Worm (Caenorhabditis elegans) whole organism, late embryonic: Measurements from ENCODE around the gene F53F4.1.

ENCODE experiments used
- C08G9.2 ChIP-seq: sonication (generic microtip); optimal IDR thresholded peaks from 2 replicates; lab custom pipeline; 2016; ENCODE audit warnings: mild to moderate bottlenecking, missing genetic modification characterization, moderate library complexity, missing compliant biosample characterization
- C38D4.7 ChIP-seq: fragments of 200-800 bp; sonication (Bioruptor generic); optimal IDR thresholded peaks from 2 replicates; lab custom pipeline; 2018; ENCODE audit warnings: mild to moderate bottlenecking, missing genetic modification characterization, moderate library complexity, missing compliant biosample characterization
- K02D7.2 ChIP-seq: sonication (generic microtip); optimal IDR thresholded peaks from 2 replicates; lab custom pipeline; 2017; ENCODE audit warnings: mild to moderate bottlenecking, missing genetic modification characterization, missing compliant biosample characterization
- K09A11.1 ChIP-seq: sonication (generic microtip); optimal IDR thresholded peaks from 2 replicates; lab custom pipeline; 2017; ENCODE audit warnings: antibody characterized with exemption, mild to moderate bottlenecking, missing genetic modification characterization, missing compliant biosample characterization; ENCODE audit not compliant: insufficient read depth
- T23F11.4 ChIP-seq: fragments of 200-800 bp; sonication (Bioruptor generic); optimal IDR thresholded peaks from 2 replicates; lab custom pipeline; 2018; ENCODE audit warnings: mild to moderate bottlenecking, missing genetic modification characterization, missing compliant biosample characterization
- Y22D7AL.16 ChIP-seq: sonication (generic microtip); optimal IDR thresholded peaks from 2 replicates; lab custom pipeline; 2016; ENCODE audit warnings: missing genetic modification characterization, missing compliant biosample characterization
- ahr-1 ChIP-seq: sonication (generic microtip); optimal IDR thresholded peaks from 2 replicates; lab custom pipeline; 2016; ENCODE audit warnings: missing genetic modification characterization, missing compliant biosample characterization
- ama-1 ChIP-seq: fragments of 150-350 bp; optimal IDR thresholded peaks from 2 replicates; lab custom pipeline; 2014
- ceh-2 ChIP-seq: sonication (generic microtip); optimal IDR thresholded peaks from 2 replicates; lab custom pipeline; 2016; ENCODE audit warnings: missing genotype, missing genetic modification characterization, missing compliant biosample characterization
- ceh-22 ChIP-seq: sonication (generic microtip); optimal IDR thresholded peaks from 2 replicates; lab custom pipeline; 2017; ENCODE audit warnings: missing biosample characterization, missing genetic modification characterization
- ceh-24 ChIP-seq: sonication (generic microtip); optimal IDR thresholded peaks from 2 replicates; lab custom pipeline; 2016; ENCODE audit warnings: mild to moderate bottlenecking, missing genetic modification characterization, missing compliant biosample characterization
- ceh-31 ChIP-seq: sonication (generic microtip); optimal IDR thresholded peaks from 2 replicates; lab custom pipeline; 2016; ENCODE audit warnings: missing genetic modification characterization, missing compliant biosample characterization
- ceh-34 ChIP-seq: sonication (generic microtip); optimal IDR thresholded peaks from 2 replicates; lab custom pipeline; 2016; ENCODE audit warnings: mild to moderate bottlenecking, missing genetic modification characterization, missing compliant biosample characterization
- ceh-48 ChIP-seq: sonication (generic microtip); optimal IDR thresholded peaks from 2 replicates; lab custom pipeline; 2016; ENCODE audit warnings: missing genetic modification characterization, inconsistent platforms, missing compliant biosample characterization
- ceh-6 ChIP-seq: fragments of 200-800 bp; sonication (Bioruptor generic); optimal IDR thresholded peaks from 2 replicates; lab custom pipeline; 2018; ENCODE audit warnings: mild to moderate bottlenecking, missing genetic modification characterization, missing compliant biosample characterization
- che-1 ChIP-seq: sonication (generic microtip); optimal IDR thresholded peaks from 2 replicates; lab custom pipeline; 2016; ENCODE audit warnings: mild to moderate bottlenecking, missing genetic modification characterization, missing compliant biosample characterization
- dmd-4 ChIP-seq: sonication (generic microtip); optimal IDR thresholded peaks from 2 replicates; lab custom pipeline; 2016; ENCODE audit warnings: borderline replicate concordance, missing genetic modification characterization, missing compliant biosample characterization
- elt-4 ChIP-seq: sonication (generic microtip); optimal IDR thresholded peaks from 2 replicates; lab custom pipeline; 2016; ENCODE audit warnings: missing genetic modification characterization, missing compliant biosample characterization
- eyg-1 ChIP-seq: sonication (generic microtip); optimal IDR thresholded peaks from 2 replicates; lab custom pipeline; 2016; ENCODE audit warnings: missing genotype, missing genetic modification characterization, missing compliant biosample characterization
- fax-1 ChIP-seq: sonication (generic microtip); optimal IDR thresholded peaks from 2 replicates; lab custom pipeline; 2016; ENCODE audit warnings: missing genotype, missing genetic modification characterization, missing compliant biosample characterization
- fkh-6 ChIP-seq: sonication (generic microtip); optimal IDR thresholded peaks from 2 replicates; lab custom pipeline; 2016; ENCODE audit warnings: missing genetic modification characterization, missing compliant biosample characterization
- gmeb-2 ChIP-seq: sonication (generic microtip); optimal IDR thresholded peaks from 2 replicates; lab custom pipeline; 2016; ENCODE audit warnings: missing genetic modification characterization, inconsistent platforms, missing compliant biosample characterization
- hlh-13 ChIP-seq: fragments of 200-800 bp; sonication (Bioruptor generic); optimal IDR thresholded peaks from 2 replicates; lab custom pipeline; 2018; ENCODE audit warnings: mild to moderate bottlenecking, missing genetic modification characterization, missing compliant biosample characterization
- hlh-8 ChIP-seq: sonication (generic microtip); optimal IDR thresholded peaks from 2 replicates; lab custom pipeline; 2016; ENCODE audit warnings: missing genotype, missing genetic modification characterization, missing compliant biosample characterization
- mec-3 ChIP-seq: sonication (generic microtip); optimal IDR thresholded peaks from 2 replicates; lab custom pipeline; 2016; ENCODE audit warnings: borderline replicate concordance, missing genetic modification characterization, missing compliant biosample characterization
- nfya-1 ChIP-seq: sonication (generic microtip); optimal IDR thresholded peaks from 2 replicates; lab custom pipeline; 2017; ENCODE audit warnings: missing genetic modification characterization, mild to moderate bottlenecking, missing compliant biosample characterization, antibody characterized with exemption, moderate library complexity
- nhr-11 ChIP-seq: fragments of 150-350 bp; optimal IDR thresholded peaks from 2 replicates; lab custom pipeline; 2014; ENCODE audit warnings: missing biosample characterization, missing genetic modification characterization
- nhr-232 ChIP-seq: sonication (generic microtip); optimal IDR thresholded peaks from 2 replicates; lab custom pipeline; 2016; ENCODE audit warnings: missing genetic modification characterization, missing compliant biosample characterization
- npax-4 ChIP-seq: sonication (generic microtip); optimal IDR thresholded peaks from 2 replicates; lab custom pipeline; 2016; ENCODE audit warnings: missing genetic modification characterization, missing compliant biosample characterization
- odd-2 ChIP-seq: sonication (generic microtip); optimal IDR thresholded peaks from 2 replicates; lab custom pipeline; 2017; ENCODE audit warnings: antibody characterized with exemption, mild to moderate bottlenecking, missing genetic modification characterization, missing compliant biosample characterization
- pat-9 ChIP-seq: fragments of 200-800 bp; sonication (Bioruptor generic); optimal IDR thresholded peaks from 2 replicates; lab custom pipeline; 2018; ENCODE audit warnings: mild to moderate bottlenecking, missing genetic modification characterization, moderate library complexity, missing compliant biosample characterization
- pha-2 ChIP-seq: sonication (generic microtip); optimal IDR thresholded peaks from 2 replicates; lab custom pipeline; 2017; ENCODE audit warnings: mild to moderate bottlenecking, missing genetic modification characterization, missing compliant biosample characterization
- pqm-1 ChIP-seq: sonication (generic microtip); optimal IDR thresholded peaks from 2 replicates; lab custom pipeline; 2016; ENCODE audit warnings: missing genetic modification characterization, missing compliant biosample characterization
- pros-1 ChIP-seq: fragments of 150-350 bp; optimal IDR thresholded peaks from 2 replicates; lab custom pipeline; 2014; ENCODE audit warnings: missing biosample characterization, missing genetic modification reagents, missing genetic modification characterization
- ref-2 ChIP-seq: sonication (generic microtip); optimal IDR thresholded peaks from 2 replicates; lab custom pipeline; 2016; ENCODE audit warnings: missing genetic modification characterization, missing compliant biosample characterization
- sdc-2 ChIP-seq: sonication (generic microtip); optimal IDR thresholded peaks from 2 replicates; lab custom pipeline; 2016; ENCODE audit warnings: missing genotype, missing genetic modification characterization, missing compliant biosample characterization
- sox-4 ChIP-seq: sonication (generic microtip); optimal IDR thresholded peaks from 2 replicates; lab custom pipeline; 2017; ENCODE audit warnings: mild to moderate bottlenecking, missing genetic modification characterization, inconsistent platforms, missing compliant biosample characterization
- tbx-2 ChIP-seq: sonication (generic microtip); optimal IDR thresholded peaks from 2 replicates; lab custom pipeline; 2016; ENCODE audit warnings: missing genetic modification characterization, missing compliant biosample characterization
- unc-3 ChIP-seq, 2 experiments: fragments of 200-800 bp in 1 of 2; sonication (Bioruptor generic) in 1 of 2; sonication (generic microtip) in 1 of 2; conservative IDR thresholded peaks in 1 of 2; optimal IDR thresholded peaks in 1 of 2; 2 replicates each; pipeline versions ENCODE4 v1.3.6 to Lab custom; 2016 to 2022; ENCODE audit warnings: missing compliant biosample characterization in 2 of 2, missing genetic modification characterization in 2 of 2, missing genetic modification reagents in 1 of 2
- unc-42 ChIP-seq: sonication (generic microtip); optimal IDR thresholded peaks from 2 replicates; lab custom pipeline; 2016; ENCODE audit warnings: missing genotype, missing genetic modification characterization, missing compliant biosample characterization
- unc-86 ChIP-seq: sonication (generic microtip); optimal IDR thresholded peaks from 2 replicates; lab custom pipeline; 2016; ENCODE audit warnings: missing genetic modification characterization, missing compliant biosample characterization
- ztf-16 ChIP-seq: sonication (generic microtip); optimal IDR thresholded peaks from 2 replicates; lab custom pipeline; 2017; ENCODE audit warnings: missing genetic modification characterization, missing compliant biosample characterization

The F53F4.1 gene

ce11 chrV:13584484-13584883 lies at the start of gene F53F4.1:
Gene F53F4.1 (plus strand): TSS chrV:13584784.
- no peak for TF ChIP-seq odd-2
- no peak for TF ChIP-seq K09A11.1 (tag; lab: Kevin White, UChicago)
- no peak for TF ChIP-seq dmd-4 (tag; lab: Kevin White, UChicago)
- no peak for TF ChIP-seq pha-2 (tag; lab: Kevin White, UChicago)
- TF ChIP-seq pat-9: no peak
- no peak for TF ChIP-seq ceh-2 (tag; lab: Kevin White, UChicago)
- no peak for TF ChIP-seq unc-3 (GFP tag; conservative IDR thresholded peaks at IDR 0.05; lab: Robert Waterston, UW)
- no peak for TF ChIP-seq unc-3 (tag; optimal IDR thresholded peaks at IDR 0.05; lab: Kevin White, UChicago)
- TF ChIP-seq tbx-2 (tag; lab: Kevin White, UChicago): no peak
- TF ChIP-seq ztf-16 (tag; lab: Kevin White, UChicago): no peak
- TF ChIP-seq mec-3 (tag; lab: Kevin White, UChicago): no peak
- no peak for TF ChIP-seq ceh-48 (tag; lab: Kevin White, UChicago)
- no peak for TF ChIP-seq unc-86 (tag; lab: Kevin White, UChicago)
- no peak for TF ChIP-seq ceh-6
- no peak for TF ChIP-seq hlh-8 (tag; lab: Kevin White, UChicago)
- TF ChIP-seq unc-42 (tag; lab: Kevin White, UChicago): no peak
- no peak for TF ChIP-seq che-1 (tag; lab: Kevin White, UChicago)

- no peak for TF ChIP-seq odd-2
- TF ChIP-seq ahr-1 (tag; lab: Kevin White, UChicago): no peak
These were observed 48.5 kb upstream of the F53F4.1 start, which contains the start of gene frpr-5 for ce11 chrV:13536058-13536579. Gene frpr-5 (minus strand): TSS chrV:13536108.

- no peak for TF ChIP-seq C38D4.7 (GFP tag; lab: Kevin White, UChicago)
- TF ChIP-seq hlh-13: no peak
- TF ChIP-seq ceh-31 (tag; lab: Kevin White, UChicago): peak; percentile 16
- TF ChIP-seq K09A11.1 (tag; lab: Kevin White, UChicago): no peak
- TF ChIP-seq, all 69 proteins: peak for 1
These were observed 33.0 kb upstream of the F53F4.1 start, which contains the start of the genes C56A3.4 and C56A3.5 for ce11 chrV:13551601-13552000. Gene C56A3.4 (minus strand): TSS chrV:13551754. Gene C56A3.5 (plus strand): TSS chrV:13551967.

ce11 chrV:13556297-13556696 lies 28.3 kb upstream of the F53F4.1 start, which contains the start of gene C56A3.6:
Gene C56A3.6 (minus strand): TSS chrV:13556397.
- TF ChIP-seq nhr-11 (no peak), K09A11.1 (tag; lab: Kevin White, UChicago) (no peak), npax-4 (tag; lab: Kevin White, UChicago) (no peak), che-1 (tag; lab: Kevin White, UChicago) (no peak), odd-2 (no peak), nfya-1 (no peak), fkh-6 (no peak), gmeb-2 (tag; lab: Kevin White, UChicago) (no peak), tbx-2 (tag; lab: Kevin White, UChicago) (no peak), elt-4 (no peak), pat-9 (no peak), ceh-34 (no peak), unc-86 (tag; lab: Kevin White, UChicago) (no peak), pros-1 (tag; lab: Kevin White, UChicago) (no peak), ceh-24 (tag; lab: Kevin White, UChicago) (no peak), Y22D7AL.16 (tag; lab: Kevin White, UChicago) (no peak), eyg-1 (tag; lab: Kevin White, UChicago) (no peak)
- TF ChIP-seq, all 69 proteins: peak for 0

- TF ChIP-seq T23F11.4 (GFP tag; lab: Kevin White, UChicago): no peak
- peak; percentile 66 for TF ChIP-seq tbx-2 (tag; lab: Kevin White, UChicago)
- TF ChIP-seq sox-4: no peak
- TF ChIP-seq unc-42 (tag; lab: Kevin White, UChicago): peak; percentile 72
- TF ChIP-seq pros-1 (tag; lab: Kevin White, UChicago): no peak
- no peak for TF ChIP-seq ahr-1 (tag; lab: Kevin White, UChicago)
- TF ChIP-seq fax-1 (tag; lab: Kevin White, UChicago): peak; percentile 41
- no peak for TF ChIP-seq che-1 (tag; lab: Kevin White, UChicago)
- TF ChIP-seq nhr-232 (tag; lab: Kevin White, UChicago): no peak
- TF ChIP-seq ceh-22 (tag; lab: Kevin White, UChicago): no peak
- peak; percentile 86 for TF ChIP-seq pqm-1
- TF ChIP-seq ama-1: no peak
- no peak for TF ChIP-seq odd-2
- TF ChIP-seq nhr-11: no peak
- no peak for TF ChIP-seq dmd-4 (tag; lab: Kevin White, UChicago)
- no peak for TF ChIP-seq K02D7.2 (tag; lab: Kevin White, UChicago)
- no peak for TF ChIP-seq unc-3 (GFP tag; conservative IDR thresholded peaks at IDR 0.05; lab: Robert Waterston, UW)
- TF ChIP-seq unc-3 (tag; optimal IDR thresholded peaks at IDR 0.05; lab: Kevin White, UChicago): no peak
- TF ChIP-seq ref-2 (tag; lab: Kevin White, UChicago): peak; percentile 82
- TF ChIP-seq sdc-2: no peak
- peak; percentile 97 for TF ChIP-seq C08G9.2 (tag; lab: Kevin White, UChicago)
These were observed 27.8 kb upstream of the F53F4.1 start, which contains the start of gene cav-2 for ce11 chrV:13556746-13557145. Gene cav-2 (plus strand): TSS chrV:13557104.
